Fruit fly (Drosophila melanogaster) whole organism, embryonic: ENCODE results near the gene CG2652.

Experiments used
- CG3847 ChIP-seq: fragments of 200-800 bp; sonication (Bioruptor generic); IDR thresholded peaks from 2 replicates; pipeline ENCODE4 v1.3.6; 2022; ENCODE audit warnings: missing biosample characterization, missing genetic modification characterization
- CG6254 ChIP-seq: fragments of 200-800 bp; sonication (Bioruptor generic); optimal IDR thresholded peaks from 3 replicates; lab custom pipeline; 2017; ENCODE audit warnings: mild to moderate bottlenecking, missing biosample characterization, missing genetic modification reagents, missing genetic modification characterization
- Lhr ChIP-seq: fragments of 200-800 bp; sonication (Bioruptor generic); optimal IDR thresholded peaks from 3 replicates; lab custom pipeline; 2017; ENCODE audit warnings: mild to moderate bottlenecking, missing biosample characterization, missing genetic modification reagents, missing genetic modification characterization
- NK7.1 ChIP-seq: fragments of 200-800 bp; sonication (Bioruptor generic); optimal IDR thresholded peaks from 3 replicates; lab custom pipeline; 2016; ENCODE audit warnings: missing biosample characterization, missing genetic modification characterization
- Tbp ChIP-seq: fragments of >200 bp; optimal IDR thresholded peaks from 2 replicates; lab custom pipeline; 2018; ENCODE audit warnings: missing biosample characterization, missing genetic modification characterization
- pros ChIP-seq: fragments of 200-800 bp; sonication (Bioruptor generic); optimal IDR thresholded peaks from 3 replicates; lab custom pipeline; 2019; ENCODE audit warnings: missing biosample characterization, mild to moderate bottlenecking, missing genetic modification characterization, moderate library complexity
- sens ChIP-seq: fragments of 200-800 bp; sonication (Bioruptor generic); peaks from one replicate; lab custom pipeline; 2016; ENCODE audit warnings: missing biosample characterization, missing genetic modification characterization

DNA sequence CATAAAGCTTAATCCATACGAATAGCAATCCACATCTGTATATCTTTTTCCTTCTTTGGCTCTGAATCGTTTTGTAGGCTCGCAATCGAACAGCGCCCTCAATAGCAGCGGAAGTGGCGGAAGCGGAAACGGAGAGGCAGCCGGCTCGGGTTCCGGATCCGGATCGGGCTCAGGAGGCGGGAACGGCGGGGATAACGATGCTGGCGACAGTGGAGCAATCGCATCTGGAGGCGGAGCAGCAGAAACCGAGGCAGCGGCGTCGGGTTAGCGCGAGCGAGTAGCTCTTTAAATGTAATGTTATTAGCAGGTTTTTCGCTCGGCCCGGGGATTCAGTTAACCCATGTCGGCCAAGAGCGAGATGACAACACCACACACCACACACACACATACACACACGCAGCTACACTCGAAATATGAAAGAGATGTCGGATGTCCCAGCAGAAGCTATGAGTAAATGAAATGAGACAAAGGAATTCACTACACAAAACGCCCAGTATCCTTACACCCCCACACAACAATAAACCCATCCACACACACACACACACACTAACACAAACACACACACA is 5.6 kb downstream of the CG2652 start:
- no peak for TF ChIP-seq Tbp (GFP tag; lab: Kevin White, UChicago)
- peak; percentile 32 for TF ChIP-seq sens (GFP tag; lab: Kevin White, UChicago)
- no peak for TF ChIP-seq Lhr (GFP tag; lab: Kevin White, UChicago)
- no peak for TF ChIP-seq NK7.1
- TF ChIP-seq pros (GFP tag; lab: Kevin White, UChicago) = no peak
- no peak for TF ChIP-seq CG3847 (GFP tag; lab: Robert Waterston, UW)
- no peak for TF ChIP-seq CG6254 (GFP tag; lab: Kevin White, UChicago)
